Worm (Caenorhabditis elegans): Measurements from ENCODE around the gene srz-5.

- no peak for TF ChIP-seq skn-1 (tag; optimal IDR thresholded peaks at IDR 0.05)
- no peak for TF ChIP-seq fkh-10 (GFP tag; optimal IDR thresholded peaks at IDR 0.05)
- no peak for TF ChIP-seq nhr-90 (tag; optimal IDR thresholded peaks at IDR 0.05; ENCODE audit: poor library complexity)
- TF ChIP-seq fkh-4 (tag; optimal IDR thresholded peaks at IDR 0.05; ENCODE audit: borderline replicate concordance): no peak
- no peak for TF ChIP-seq ztf-4 (tag; optimal IDR thresholded peaks at IDR 0.05)
- TF ChIP-seq ama-1 (optimal IDR thresholded peaks at IDR 0.05): no peak
- TF ChIP-seq nhr-12 (tag; optimal IDR thresholded peaks at IDR 0.05): no peak
- no peak for TF ChIP-seq sox-4 (tag; optimal IDR thresholded peaks at IDR 0.05)
- TF ChIP-seq lin-39 (tag; optimal IDR thresholded peaks at IDR 0.05): no peak
- TF ChIP-seq nhr-77 (tag; optimal IDR thresholded peaks at IDR 0.05): no peak
These were observed 47.9 kb upstream of the srz-5 start, which contains the start of gene W10G11.3 for ce11 chrII:3562419-3562818.
